Worm (Caenorhabditis elegans) whole organism, late embryonic: ENCODE data around the gene inpp-1.

Experiments used
- C38D4.7 ChIP-seq: fragments of 200-800 bp; sonication (Bioruptor generic); optimal IDR thresholded peaks from 2 replicates; lab custom pipeline; 2018; ENCODE audit warnings: mild to moderate bottlenecking, missing genetic modification characterization, moderate library complexity, missing compliant biosample characterization
- K09A11.1 ChIP-seq: sonication (generic microtip); optimal IDR thresholded peaks from 2 replicates; lab custom pipeline; 2017; ENCODE audit warnings: antibody characterized with exemption, mild to moderate bottlenecking, missing genetic modification characterization, missing compliant biosample characterization; ENCODE audit not compliant: insufficient read depth
- T23F11.4 ChIP-seq: fragments of 200-800 bp; sonication (Bioruptor generic); optimal IDR thresholded peaks from 2 replicates; lab custom pipeline; 2018; ENCODE audit warnings: mild to moderate bottlenecking, missing genetic modification characterization, missing compliant biosample characterization
- Y22D7AL.16 ChIP-seq: sonication (generic microtip); optimal IDR thresholded peaks from 2 replicates; lab custom pipeline; 2016; ENCODE audit warnings: missing genetic modification characterization, missing compliant biosample characterization
- ahr-1 ChIP-seq: sonication (generic microtip); optimal IDR thresholded peaks from 2 replicates; lab custom pipeline; 2016; ENCODE audit warnings: missing genetic modification characterization, missing compliant biosample characterization
- ceh-14 ChIP-seq: sonication (generic microtip); optimal IDR thresholded peaks from 2 replicates; lab custom pipeline; 2016; ENCODE audit warnings: missing genotype, missing genetic modification characterization, missing compliant biosample characterization
- ceh-18 ChIP-seq: sonication (generic microtip); optimal IDR thresholded peaks from 2 replicates; lab custom pipeline; 2016; ENCODE audit warnings: missing genetic modification characterization, missing compliant biosample characterization
- ceh-22 ChIP-seq: sonication (generic microtip); optimal IDR thresholded peaks from 2 replicates; lab custom pipeline; 2017; ENCODE audit warnings: missing biosample characterization, missing genetic modification characterization
- ceh-24 ChIP-seq: sonication (generic microtip); optimal IDR thresholded peaks from 2 replicates; lab custom pipeline; 2016; ENCODE audit warnings: mild to moderate bottlenecking, missing genetic modification characterization, missing compliant biosample characterization
- ceh-30 ChIP-seq: fragments of 150-350 bp; optimal IDR thresholded peaks from 2 replicates; lab custom pipeline; 2014; ENCODE audit warnings: missing biosample characterization, missing genetic modification characterization
- ceh-31 ChIP-seq: sonication (generic microtip); optimal IDR thresholded peaks from 2 replicates; lab custom pipeline; 2016; ENCODE audit warnings: missing genetic modification characterization, missing compliant biosample characterization
- dmd-4 ChIP-seq: sonication (generic microtip); optimal IDR thresholded peaks from 2 replicates; lab custom pipeline; 2016; ENCODE audit warnings: borderline replicate concordance, missing genetic modification characterization, missing compliant biosample characterization
- dve-1 ChIP-seq: sonication (generic microtip); optimal IDR thresholded peaks from 2 replicates; lab custom pipeline; 2017; ENCODE audit warnings: antibody characterized with exemption, mild to moderate bottlenecking, missing genetic modification characterization, missing compliant biosample characterization
- elt-2 ChIP-seq: sonication (generic microtip); optimal IDR thresholded peaks from 2 replicates; lab custom pipeline; 2016; ENCODE audit warnings: missing genetic modification reagents, missing genetic modification characterization, missing compliant biosample characterization
- elt-4 ChIP-seq: sonication (generic microtip); optimal IDR thresholded peaks from 2 replicates; lab custom pipeline; 2016; ENCODE audit warnings: missing genetic modification characterization, missing compliant biosample characterization
- ets-4 ChIP-seq: sonication (generic microtip); optimal IDR thresholded peaks from 2 replicates; lab custom pipeline; 2016; ENCODE audit warnings: missing genetic modification characterization, missing compliant biosample characterization
- fkh-6 ChIP-seq: sonication (generic microtip); optimal IDR thresholded peaks from 2 replicates; lab custom pipeline; 2016; ENCODE audit warnings: missing genetic modification characterization, missing compliant biosample characterization
- hlh-13 ChIP-seq: fragments of 200-800 bp; sonication (Bioruptor generic); optimal IDR thresholded peaks from 2 replicates; lab custom pipeline; 2018; ENCODE audit warnings: mild to moderate bottlenecking, missing genetic modification characterization, missing compliant biosample characterization
- hlh-30 ChIP-seq: sonication (generic microtip); optimal IDR thresholded peaks from 2 replicates; lab custom pipeline; 2017; ENCODE audit warnings: antibody characterized with exemption, missing genetic modification characterization, missing compliant biosample characterization; ENCODE audit not compliant: insufficient read depth
- hlh-8 ChIP-seq: sonication (generic microtip); optimal IDR thresholded peaks from 2 replicates; lab custom pipeline; 2016; ENCODE audit warnings: missing genotype, missing genetic modification characterization, missing compliant biosample characterization
- lim-6 ChIP-seq: sonication (generic microtip); optimal IDR thresholded peaks from 2 replicates; lab custom pipeline; 2016; ENCODE audit warnings: missing genetic modification characterization, missing compliant biosample characterization
- lin-11 ChIP-seq: fragments of 200-800 bp; sonication (Bioruptor generic); optimal IDR thresholded peaks from 2 replicates; lab custom pipeline; 2018; ENCODE audit warnings: mild to moderate bottlenecking, missing genetic modification characterization, missing compliant biosample characterization
- mec-3 ChIP-seq: sonication (generic microtip); optimal IDR thresholded peaks from 2 replicates; lab custom pipeline; 2016; ENCODE audit warnings: borderline replicate concordance, missing genetic modification characterization, missing compliant biosample characterization
- nfya-1 ChIP-seq: sonication (generic microtip); optimal IDR thresholded peaks from 2 replicates; lab custom pipeline; 2017; ENCODE audit warnings: missing genetic modification characterization, mild to moderate bottlenecking, missing compliant biosample characterization, antibody characterized with exemption, moderate library complexity
- nhr-11 ChIP-seq: fragments of 150-350 bp; optimal IDR thresholded peaks from 2 replicates; lab custom pipeline; 2014; ENCODE audit warnings: missing biosample characterization, missing genetic modification characterization
- nhr-232 ChIP-seq: sonication (generic microtip); optimal IDR thresholded peaks from 2 replicates; lab custom pipeline; 2016; ENCODE audit warnings: missing genetic modification characterization, missing compliant biosample characterization
- odd-2 ChIP-seq: sonication (generic microtip); optimal IDR thresholded peaks from 2 replicates; lab custom pipeline; 2017; ENCODE audit warnings: antibody characterized with exemption, mild to moderate bottlenecking, missing genetic modification characterization, missing compliant biosample characterization
- pag-3 ChIP-seq: sonication (generic microtip); optimal IDR thresholded peaks from 2 replicates; lab custom pipeline; 2016; ENCODE audit warnings: missing compliant biosample characterization, missing genetic modification characterization, borderline replicate concordance
- pha-2 ChIP-seq: sonication (generic microtip); optimal IDR thresholded peaks from 2 replicates; lab custom pipeline; 2017; ENCODE audit warnings: mild to moderate bottlenecking, missing genetic modification characterization, missing compliant biosample characterization
- pqm-1 ChIP-seq: sonication (generic microtip); optimal IDR thresholded peaks from 2 replicates; lab custom pipeline; 2016; ENCODE audit warnings: missing genetic modification characterization, missing compliant biosample characterization
- pros-1 ChIP-seq: fragments of 150-350 bp; optimal IDR thresholded peaks from 2 replicates; lab custom pipeline; 2014; ENCODE audit warnings: missing biosample characterization, missing genetic modification reagents, missing genetic modification characterization
- sox-2 ChIP-seq: fragments of 200-800 bp; sonication (Bioruptor generic); IDR thresholded peaks from 2 replicates; pipeline ENCODE4 v1.3.6; 2022; ENCODE audit warnings: missing genetic modification reagents, missing genetic modification characterization, missing compliant biosample characterization
- syd-9 ChIP-seq: sonication (generic microtip); optimal IDR thresholded peaks from 2 replicates; lab custom pipeline; 2016; ENCODE audit warnings: mild to moderate bottlenecking, missing genetic modification characterization, moderate library complexity, missing compliant biosample characterization
- tbx-2 ChIP-seq: sonication (generic microtip); optimal IDR thresholded peaks from 2 replicates; lab custom pipeline; 2016; ENCODE audit warnings: missing genetic modification characterization, missing compliant biosample characterization
- tbx-7 ChIP-seq: sonication (generic microtip); optimal IDR thresholded peaks from 2 replicates; lab custom pipeline; 2016; ENCODE audit warnings: missing genotype, missing genetic modification characterization, missing compliant biosample characterization
- unc-42 ChIP-seq: sonication (generic microtip); optimal IDR thresholded peaks from 2 replicates; lab custom pipeline; 2016; ENCODE audit warnings: missing genotype, missing genetic modification characterization, missing compliant biosample characterization
- unc-55 ChIP-seq: sonication (generic microtip); optimal IDR thresholded peaks from 2 replicates; lab custom pipeline; 2017; ENCODE audit warnings: missing biosample characterization, missing genetic modification reagents, missing genetic modification characterization

inpp-1 gene

ce11 chrIV:10769353-10769752 is 4.4 kb downstream of the inpp-1 start, which contains the start of gene T25B9.9:
Gene T25B9.9 (plus strand): TSS chrIV:10769653.
- TF ChIP-seq fkh-6 (tag; lab: Kevin White, UChicago) (no peak), lim-6 (tag; lab: Kevin White, UChicago) (no peak), mec-3 (tag; lab: Kevin White, UChicago) (no peak), K09A11.1 (tag; lab: Kevin White, UChicago) (no peak), pros-1 (tag; lab: Kevin White, UChicago) (no peak), unc-55 (GFP tag; lab: Kevin White, UChicago) (no peak), dmd-4 (tag; lab: Kevin White, UChicago) (no peak), elt-4 (no peak), ceh-22 (tag; lab: Kevin White, UChicago) (no peak), nhr-11 (no peak), ceh-30 (tag; lab: Kevin White, UChicago) (no peak), sox-2 (GFP tag; lab: Robert Waterston, UW) (no peak), ceh-24 (tag; lab: Kevin White, UChicago) (no peak), pha-2 (tag; lab: Kevin White, UChicago) (no peak), tbx-7 (no peak), odd-2 (tag; lab: Kevin White, UChicago) (no peak), C38D4.7 (GFP tag; lab: Kevin White, UChicago) (no peak), hlh-8 (tag; lab: Kevin White, UChicago) (no peak), Y22D7AL.16 (tag; lab: Kevin White, UChicago) (no peak)
- TF ChIP-seq, all 69 proteins: peak for 0

ce11 chrIV:10768146-10768636 is 5.5 kb downstream of the inpp-1 start, which contains the start of gene T25B9.8:
Gene T25B9.8 (minus strand): TSS chrIV:10768196.
- TF ChIP-seq unc-42 (tag; lab: Kevin White, UChicago) = peak; percentile 33
- no peak for TF ChIP-seq nfya-1 (tag; lab: Kevin White, UChicago)

ce11 chrIV:10766071-10766470 is 7.6 kb downstream of the inpp-1 start:
- TF ChIP-seq nhr-232 (tag; lab: Kevin White, UChicago) (no peak), pqm-1 (no peak), odd-2 (tag; lab: Kevin White, UChicago) (no peak), ahr-1 (tag; lab: Kevin White, UChicago) (no peak), elt-2 (tag; lab: Kevin White, UChicago) (no peak), dve-1 (tag; lab: Kevin White, UChicago) (no peak), elt-4 (no peak), pha-2 (tag; lab: Kevin White, UChicago) (no peak), pros-1 (tag; lab: Kevin White, UChicago) (no peak), hlh-30 (tag; lab: Kevin White, UChicago) (no peak), mec-3 (tag; lab: Kevin White, UChicago) (no peak), tbx-2 (no peak), ceh-18 (tag; lab: Kevin White, UChicago) (no peak)
- TF ChIP-seq, all 69 proteins: peak for 0

- TF ChIP-seq ahr-1 (tag; lab: Kevin White, UChicago) (no peak), ceh-14 (tag; lab: Kevin White, UChicago) (no peak), T23F11.4 (GFP tag; lab: Kevin White, UChicago) (no peak), syd-9 (tag; lab: Kevin White, UChicago) (no peak), pag-3 (no peak)
Observed at ce11 chrIV:10765053-10765452, 8.7 kb downstream of the inpp-1 start, which contains the start of gene T25B9.12. Gene T25B9.12 (plus strand): TSS chrIV:10765353.

- TF ChIP-seq sox-2 (GFP tag; lab: Robert Waterston, UW) (no peak), tbx-7 (no peak), ceh-31 (tag; lab: Kevin White, UChicago) (no peak), ets-4 (no peak), hlh-13 (no peak), elt-4 (no peak), lin-11 (tag; lab: Kevin White, UChicago) (no peak)
- TF ChIP-seq, all 69 proteins: peak for 0
Observed at ce11 chrIV:10764206-10764605, 9.5 kb downstream of the inpp-1 start, which contains the start of gene T25B9.11. Gene T25B9.11 (plus strand): TSS chrIV:10764506.
